Worm (Caenorhabditis elegans) whole organism, L3 larva: ENCODE results near the gene Y22D7AR.7.

Experiments
- ama-1 ChIP-seq: fragments of 150-350 bp; optimal IDR thresholded peaks from 2 replicates; lab custom pipeline; 2018
- ceh-9 ChIP-seq: sonication (generic microtip); optimal IDR thresholded peaks from 2 replicates; lab custom pipeline; 2018; ENCODE audit warnings: missing biosample characterization, missing genetic modification characterization
- elt-1 ChIP-seq: fragments of 150-350 bp; optimal IDR thresholded peaks from 2 replicates; lab custom pipeline; 2014; ENCODE audit warnings: missing biosample characterization, missing genetic modification characterization
- nhr-12 ChIP-seq: fragments of 150-350 bp; optimal IDR thresholded peaks from 2 replicates; lab custom pipeline; 2014; ENCODE audit warnings: missing biosample characterization, missing genetic modification characterization
- pha-4 ChIP-seq: fragments of 150-350 bp; optimal IDR thresholded peaks from 2 replicates; lab custom pipeline; 2014; ENCODE audit warnings: missing biosample characterization, missing genetic modification reagents, missing genetic modification characterization
- tbx-2 ChIP-seq: sonication (generic microtip); optimal IDR thresholded peaks from 2 replicates; lab custom pipeline; 2016; ENCODE audit warnings: mild to moderate bottlenecking, missing genetic modification characterization, missing compliant biosample characterization

DNA sequence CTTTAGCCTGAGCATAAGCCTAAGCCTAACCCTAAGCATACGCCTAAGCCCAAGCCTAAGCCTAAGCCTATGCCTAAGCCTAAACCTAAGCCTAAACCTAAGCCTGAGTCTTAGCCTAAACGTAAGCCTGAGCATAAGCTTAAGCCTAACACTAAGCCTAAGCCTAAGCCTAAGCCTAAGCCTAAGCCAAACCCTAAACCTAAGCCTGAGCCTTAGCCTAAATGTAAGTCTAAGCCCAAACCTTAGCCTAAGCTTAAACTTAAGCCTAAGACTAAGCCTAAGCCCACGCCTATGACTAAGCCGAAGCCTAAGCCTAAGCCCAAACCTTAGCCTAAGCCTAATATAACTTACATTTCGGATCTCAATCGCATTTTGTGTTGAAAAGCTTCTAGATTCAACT, 16.1 kb upstream of the Y22D7AR.7 start:
- no peak for TF ChIP-seq nhr-12 (tag; lab: Kevin White, UChicago)
- TF ChIP-seq ama-1 (lab: Kevin White, UChicago): no peak
- TF ChIP-seq ceh-9 (tag; lab: Kevin White, UChicago): no peak
- no peak for TF ChIP-seq pha-4 (tag; lab: Kevin White, UChicago)
- no peak for TF ChIP-seq tbx-2 (tag; lab: Kevin White, UChicago)
- no peak for TF ChIP-seq elt-1 (tag; lab: Kevin White, UChicago)
